Fruit fly (Drosophila melanogaster): Measurements from ENCODE around the gene Cpr78Cc.

Cpr78Cc gene

DNA sequence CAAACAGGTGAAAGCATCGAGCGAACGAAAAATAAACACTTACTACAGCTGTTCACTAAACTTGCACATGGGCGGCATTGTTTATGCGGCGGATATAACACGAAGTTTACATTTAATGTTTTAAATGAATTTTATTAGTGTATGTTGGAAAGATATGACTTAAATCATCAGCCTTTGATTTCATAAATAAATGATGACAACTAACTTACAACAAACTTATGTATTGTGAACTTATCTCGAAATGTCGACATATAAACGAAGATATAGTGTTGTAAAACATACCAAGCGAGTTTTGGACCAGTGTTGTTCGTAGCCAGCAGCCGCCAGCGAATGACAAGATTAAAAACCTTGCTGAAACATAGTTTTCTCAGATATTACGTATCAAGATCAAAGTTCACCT, 4.0 kb downstream of the Cpr78Cc start, which contains the start of the genes CG11309 and CG7632 (continued):
- TF ChIP-seq abd-A (tag; optimal IDR thresholded peaks at IDR 0.05) (peak; percentile 99), Vsx1 (GFP tag; optimal IDR thresholded peaks at IDR 0.05) (peak; percentile 98), CoRest (tag; optimal IDR thresholded peaks at IDR 0.05) (peak; percentile 99), zfh2 (GFP tag; optimal IDR thresholded peaks at IDR 0.05) (peak; percentile 97), NC2β (GFP tag; optimal IDR thresholded peaks at IDR 0.05) (peak; percentile 99), CG10267 (tag; optimal IDR thresholded peaks at IDR 0.05) (peak; percentile 100), gt (GFP tag; IDR thresholded peaks at IDR 0.05) (peak; percentile 94), lmd (GFP tag; IDR thresholded peaks at IDR 0.05) (peak; percentile 96), crp (GFP tag; optimal IDR thresholded peaks at IDR 0.05) (peak; percentile 58 to 88), Oaz (GFP tag; IDR thresholded peaks at IDR 0.05) (peak; percentile 97), CG18011 (GFP tag; optimal IDR thresholded peaks at IDR 0.05) (peak; percentile 93), Dip3 (GFP tag; optimal IDR thresholded peaks at IDR 0.05) (peak; percentile 98), twi (tag; optimal IDR thresholded peaks at IDR 0.05) (peak; percentile 99), ham (GFP tag; IDR thresholded peaks at IDR 0.05) (peak; percentile 86), CG16813 (GFP tag; IDR thresholded peaks at IDR 0.05; ENCODE audit: partially characterized antibody) (peak; percentile 10; the same call in 1 of the 3 replicates), sna (GFP tag; IDR thresholded peaks at IDR 0.05; ENCODE audit: partially characterized antibody) (no peak; the same call in 1 of the 2 replicates), ash1 (GFP tag; optimal IDR thresholded peaks at IDR 0.05) (peak; percentile 98), CG15514 (GFP tag; optimal IDR thresholded peaks at IDR 0.05) (peak; percentile 96), CG31365 (tag; optimal IDR thresholded peaks at IDR 0.05) (peak; percentile 96), CG9609 (GFP tag; optimal IDR thresholded peaks at IDR 0.05) (peak; percentile 98), E2f2 (GFP tag; IDR thresholded peaks at IDR 0.05) (peak; percentile 87), CG17568 (GFP tag; optimal IDR thresholded peaks at IDR 0.05) (peak; percentile 99), CG2199 (GFP tag; IDR thresholded peaks at IDR 0.05) (peak; percentile 98), ssp (GFP tag; IDR thresholded peaks at IDR 0.05) (peak; percentile 82), CG8388 (GFP tag; optimal IDR thresholded peaks at IDR 0.05) (peak; percentile 100), danr (GFP tag; IDR thresholded peaks at IDR 0.05) (peak; percentile 88), Dek (tag; optimal IDR thresholded peaks at IDR 0.05) (peak; percentile 99), inv (GFP tag; IDR thresholded peaks at IDR 0.05; ENCODE audit: partially characterized antibody) (no peak), CG10979 (tag; optimal IDR thresholded peaks at IDR 0.05) (peak; percentile 100), sens (GFP tag) (peak; percentile 100), MESR4 (GFP tag; optimal IDR thresholded peaks at IDR 0.05) (peak; percentile 95), CkIIα-i1 (GFP tag; IDR thresholded peaks at IDR 0.05) (peak; percentile 75), CG16779 (GFP tag; IDR thresholded peaks at IDR 0.05) (peak; percentile 97), chif (GFP tag; optimal IDR thresholded peaks at IDR 0.05) (peak; percentile 98 to 99), aop (GFP tag; IDR thresholded peaks at IDR 0.05) (peak; percentile 92), ac (GFP tag; optimal IDR thresholded peaks at IDR 0.05) (peak; percentile 98), row (GFP tag; IDR thresholded peaks at IDR 0.05) (peak; percentile 99), Hand (GFP tag; optimal IDR thresholded peaks at IDR 0.05) (peak; percentile 99), Nf-YA (GFP tag; IDR thresholded peaks at IDR 0.05) (peak; percentile 97), peb (GFP tag; IDR thresholded peaks at IDR 0.05) (peak; percentile 96), Oli (tag; optimal IDR thresholded peaks at IDR 0.05) (peak; percentile 99), oc (tag; optimal IDR thresholded peaks at IDR 0.05) (peak; percentile 99), dmrt99B (tag; optimal IDR thresholded peaks at IDR 0.05) (peak; percentile 99), zen2 (GFP tag; IDR thresholded peaks at IDR 0.05; ENCODE audit: partially characterized antibody) (no peak), CG42726 (GFP tag; IDR thresholded peaks at IDR 0.05; ENCODE audit: partially characterized antibody) (no peak), maf-S (GFP tag; optimal IDR thresholded peaks at IDR 0.05) (peak; percentile 97), yki (optimal IDR thresholded peaks at IDR 0.05) (peak; percentile 57), org-1 (GFP tag; optimal IDR thresholded peaks at IDR 0.05) (peak; percentile 99), pros (GFP tag; optimal IDR thresholded peaks at IDR 0.05) (peak; percentile 97), ftz-f1 (GFP tag; optimal IDR thresholded peaks at IDR 0.05) (peak; percentile 93)
